Worm (Caenorhabditis elegans) whole organism, late embryonic: Measurements from ENCODE around the gene set-27.

Experiments
- F13H6.1 ChIP-seq: sonication (generic microtip); optimal IDR thresholded peaks from 2 replicates; lab custom pipeline; 2016; ENCODE audit warnings: missing genetic modification characterization, missing compliant biosample characterization
- Y22D7AL.16 ChIP-seq: sonication (generic microtip); optimal IDR thresholded peaks from 2 replicates; lab custom pipeline; 2016; ENCODE audit warnings: missing genetic modification characterization, missing compliant biosample characterization
- ama-1 ChIP-seq: fragments of 150-350 bp; optimal IDR thresholded peaks from 2 replicates; lab custom pipeline; 2014
- ceh-18 ChIP-seq: sonication (generic microtip); optimal IDR thresholded peaks from 2 replicates; lab custom pipeline; 2016; ENCODE audit warnings: missing genetic modification characterization, missing compliant biosample characterization
- ceh-19 ChIP-seq: fragments of 200-800 bp; sonication (Bioruptor generic); optimal IDR thresholded peaks from 2 replicates; lab custom pipeline; 2018; ENCODE audit warnings: mild to moderate bottlenecking, missing genetic modification characterization, missing compliant biosample characterization
- ceh-22 ChIP-seq: sonication (generic microtip); optimal IDR thresholded peaks from 2 replicates; lab custom pipeline; 2017; ENCODE audit warnings: missing biosample characterization, missing genetic modification characterization
- ceh-24 ChIP-seq: sonication (generic microtip); optimal IDR thresholded peaks from 2 replicates; lab custom pipeline; 2016; ENCODE audit warnings: mild to moderate bottlenecking, missing genetic modification characterization, missing compliant biosample characterization
- dmd-4 ChIP-seq: sonication (generic microtip); optimal IDR thresholded peaks from 2 replicates; lab custom pipeline; 2016; ENCODE audit warnings: borderline replicate concordance, missing genetic modification characterization, missing compliant biosample characterization
- dve-1 ChIP-seq: sonication (generic microtip); optimal IDR thresholded peaks from 2 replicates; lab custom pipeline; 2017; ENCODE audit warnings: antibody characterized with exemption, mild to moderate bottlenecking, missing genetic modification characterization, missing compliant biosample characterization
- ets-4 ChIP-seq: sonication (generic microtip); optimal IDR thresholded peaks from 2 replicates; lab custom pipeline; 2016; ENCODE audit warnings: missing genetic modification characterization, missing compliant biosample characterization
- eyg-1 ChIP-seq: sonication (generic microtip); optimal IDR thresholded peaks from 2 replicates; lab custom pipeline; 2016; ENCODE audit warnings: missing genotype, missing genetic modification characterization, missing compliant biosample characterization
- fax-1 ChIP-seq: sonication (generic microtip); optimal IDR thresholded peaks from 2 replicates; lab custom pipeline; 2016; ENCODE audit warnings: missing genotype, missing genetic modification characterization, missing compliant biosample characterization
- fkh-10 ChIP-seq: fragments of 150-350 bp; optimal IDR thresholded peaks from 2 replicates; lab custom pipeline; 2014; ENCODE audit warnings: missing biosample characterization, missing genetic modification reagents, missing genetic modification characterization
- fkh-6 ChIP-seq: sonication (generic microtip); optimal IDR thresholded peaks from 2 replicates; lab custom pipeline; 2016; ENCODE audit warnings: missing genetic modification characterization, missing compliant biosample characterization
- gmeb-2 ChIP-seq: sonication (generic microtip); optimal IDR thresholded peaks from 2 replicates; lab custom pipeline; 2016; ENCODE audit warnings: missing genetic modification characterization, inconsistent platforms, missing compliant biosample characterization
- hlh-13 ChIP-seq: fragments of 200-800 bp; sonication (Bioruptor generic); optimal IDR thresholded peaks from 2 replicates; lab custom pipeline; 2018; ENCODE audit warnings: mild to moderate bottlenecking, missing genetic modification characterization, missing compliant biosample characterization
- hlh-6 ChIP-seq: sonication (generic microtip); optimal IDR thresholded peaks from 2 replicates; lab custom pipeline; 2016; ENCODE audit warnings: missing genotype, missing genetic modification characterization, missing compliant biosample characterization
- hlh-8 ChIP-seq: sonication (generic microtip); optimal IDR thresholded peaks from 2 replicates; lab custom pipeline; 2016; ENCODE audit warnings: missing genotype, missing genetic modification characterization, missing compliant biosample characterization
- lin-11 ChIP-seq: fragments of 200-800 bp; sonication (Bioruptor generic); optimal IDR thresholded peaks from 2 replicates; lab custom pipeline; 2018; ENCODE audit warnings: mild to moderate bottlenecking, missing genetic modification characterization, missing compliant biosample characterization
- madf-2 ChIP-seq: sonication (generic microtip); optimal IDR thresholded peaks from 2 replicates; lab custom pipeline; 2017; ENCODE audit warnings: missing genetic modification characterization, missing compliant biosample characterization
- mec-3 ChIP-seq: sonication (generic microtip); optimal IDR thresholded peaks from 2 replicates; lab custom pipeline; 2016; ENCODE audit warnings: borderline replicate concordance, missing genetic modification characterization, missing compliant biosample characterization
- nhr-11 ChIP-seq: fragments of 150-350 bp; optimal IDR thresholded peaks from 2 replicates; lab custom pipeline; 2014; ENCODE audit warnings: missing biosample characterization, missing genetic modification characterization
- npax-4 ChIP-seq: sonication (generic microtip); optimal IDR thresholded peaks from 2 replicates; lab custom pipeline; 2016; ENCODE audit warnings: missing genetic modification characterization, missing compliant biosample characterization
- odd-2 ChIP-seq: sonication (generic microtip); optimal IDR thresholded peaks from 2 replicates; lab custom pipeline; 2017; ENCODE audit warnings: antibody characterized with exemption, mild to moderate bottlenecking, missing genetic modification characterization, missing compliant biosample characterization
- pag-3 ChIP-seq: sonication (generic microtip); optimal IDR thresholded peaks from 2 replicates; lab custom pipeline; 2016; ENCODE audit warnings: missing compliant biosample characterization, missing genetic modification characterization, borderline replicate concordance
- pat-9 ChIP-seq: fragments of 200-800 bp; sonication (Bioruptor generic); optimal IDR thresholded peaks from 2 replicates; lab custom pipeline; 2018; ENCODE audit warnings: mild to moderate bottlenecking, missing genetic modification characterization, moderate library complexity, missing compliant biosample characterization
- pax-1 ChIP-seq: fragments of 150-350 bp; optimal IDR thresholded peaks from 2 replicates; lab custom pipeline; 2014; ENCODE audit warnings: missing biosample characterization, missing genetic modification characterization
- pha-2 ChIP-seq: sonication (generic microtip); optimal IDR thresholded peaks from 2 replicates; lab custom pipeline; 2017; ENCODE audit warnings: mild to moderate bottlenecking, missing genetic modification characterization, missing compliant biosample characterization
- pha-4 ChIP-seq: fragments of 150-350 bp; optimal IDR thresholded peaks from 2 replicates; lab custom pipeline; 2018; ENCODE audit warnings: missing biosample characterization, missing genetic modification reagents, missing genetic modification characterization
- pros-1 ChIP-seq: fragments of 150-350 bp; optimal IDR thresholded peaks from 2 replicates; lab custom pipeline; 2014; ENCODE audit warnings: missing biosample characterization, missing genetic modification reagents, missing genetic modification characterization
- sdc-2 ChIP-seq: sonication (generic microtip); optimal IDR thresholded peaks from 2 replicates; lab custom pipeline; 2016; ENCODE audit warnings: missing genotype, missing genetic modification characterization, missing compliant biosample characterization
- sox-4 ChIP-seq: sonication (generic microtip); optimal IDR thresholded peaks from 2 replicates; lab custom pipeline; 2017; ENCODE audit warnings: mild to moderate bottlenecking, missing genetic modification characterization, inconsistent platforms, missing compliant biosample characterization
- tbx-2 ChIP-seq: sonication (generic microtip); optimal IDR thresholded peaks from 2 replicates; lab custom pipeline; 2016; ENCODE audit warnings: missing genetic modification characterization, missing compliant biosample characterization
- tbx-7 ChIP-seq: sonication (generic microtip); optimal IDR thresholded peaks from 2 replicates; lab custom pipeline; 2016; ENCODE audit warnings: missing genotype, missing genetic modification characterization, missing compliant biosample characterization
- ttx-3 ChIP-seq: sonication (generic microtip); optimal IDR thresholded peaks from 2 replicates; lab custom pipeline; 2016; ENCODE audit warnings: missing genetic modification reagents, missing genetic modification characterization, missing compliant biosample characterization
- unc-42 ChIP-seq: sonication (generic microtip); optimal IDR thresholded peaks from 2 replicates; lab custom pipeline; 2016; ENCODE audit warnings: missing genotype, missing genetic modification characterization, missing compliant biosample characterization
- zip-5 ChIP-seq: sonication (generic microtip); optimal IDR thresholded peaks from 2 replicates; lab custom pipeline; 2016; ENCODE audit warnings: missing genetic modification characterization, missing compliant biosample characterization
- ztf-16 ChIP-seq: sonication (generic microtip); optimal IDR thresholded peaks from 2 replicates; lab custom pipeline; 2017; ENCODE audit warnings: missing genetic modification characterization, missing compliant biosample characterization

set-27 gene

ce11 chrIII:2675449-2675848 is 25.3 kb upstream of the set-27 start:
- no peak for TF ChIP-seq pat-9 (tag; lab: Kevin White, UChicago)
- no peak for TF ChIP-seq odd-2
- TF ChIP-seq lin-11 (tag; lab: Kevin White, UChicago): no peak
- no peak for TF ChIP-seq ceh-19 (GFP tag; lab: Kevin White, UChicago)
- no peak for TF ChIP-seq hlh-6
- TF ChIP-seq F13H6.1 (tag; lab: Kevin White, UChicago): no peak
- no peak for TF ChIP-seq mec-3 (tag; lab: Kevin White, UChicago)
- peak; percentile 81 for TF ChIP-seq dve-1 (tag; lab: Kevin White, UChicago)
- no peak for TF ChIP-seq ztf-16 (tag; lab: Kevin White, UChicago)

ce11 chrIII:2676097-2676496 is 24.6 kb upstream of the set-27 start:
- no peak for TF ChIP-seq Y22D7AL.16 (tag; lab: Kevin White, UChicago)
- TF ChIP-seq gmeb-2 (tag; lab: Kevin White, UChicago): no peak
- TF ChIP-seq zip-5 (tag; lab: Kevin White, UChicago): no peak
- peak; percentile 3 for TF ChIP-seq dve-1 (tag; lab: Kevin White, UChicago)
- TF ChIP-seq ttx-3 (tag; lab: Kevin White, UChicago): no peak
- TF ChIP-seq fax-1: no peak
- TF ChIP-seq tbx-2: no peak

ce11 chrIII:2678017-2678416 is 22.7 kb upstream of the set-27 start:
- TF ChIP-seq fkh-6 (tag; lab: Kevin White, UChicago) (no peak), sox-4 (tag; lab: Kevin White, UChicago) (no peak), pax-1 (tag; lab: Kevin White, UChicago) (no peak), unc-42 (tag; lab: Kevin White, UChicago) (no peak), hlh-8 (no peak), pha-2 (no peak), hlh-13 (GFP tag; lab: Kevin White, UChicago) (no peak), pros-1 (tag; lab: Kevin White, UChicago) (no peak), ceh-22 (tag; lab: Kevin White, UChicago) (no peak), dmd-4 (tag; lab: Kevin White, UChicago) (no peak), npax-4 (tag; lab: Kevin White, UChicago) (no peak), dve-1 (tag; lab: Kevin White, UChicago) (no peak), pha-4 (tag; lab: Kevin White, UChicago) (no peak), pag-3 (tag; lab: Kevin White, UChicago) (no peak), nhr-11 (no peak), fkh-10 (GFP tag; lab: Kevin White, UChicago) (no peak), sdc-2 (tag; lab: Kevin White, UChicago) (no peak), ttx-3 (tag; lab: Kevin White, UChicago) (no peak), madf-2 (tag; lab: Kevin White, UChicago) (no peak)

- TF ChIP-seq eyg-1 (no peak), ama-1 (no peak), ets-4 (no peak), tbx-7 (no peak), ceh-19 (GFP tag; lab: Kevin White, UChicago) (no peak), ceh-24 (tag; lab: Kevin White, UChicago) (no peak), ztf-16 (tag; lab: Kevin White, UChicago) (no peak), ceh-18 (tag; lab: Kevin White, UChicago) (no peak), dve-1 (tag; lab: Kevin White, UChicago) (no peak), pag-3 (tag; lab: Kevin White, UChicago) (no peak), gmeb-2 (tag; lab: Kevin White, UChicago) (no peak), lin-11 (tag; lab: Kevin White, UChicago) (no peak), zip-5 (tag; lab: Kevin White, UChicago) (no peak), tbx-2 (no peak), pros-1 (tag; lab: Kevin White, UChicago) (no peak), ceh-22 (tag; lab: Kevin White, UChicago) (no peak), unc-42 (tag; lab: Kevin White, UChicago) (no peak), npax-4 (tag; lab: Kevin White, UChicago) (no peak), F13H6.1 (tag; lab: Kevin White, UChicago) (no peak)
These were observed 21.4 kb upstream of the set-27 start for ce11 chrIII:2679362-2679761.
